Worm (Caenorhabditis elegans): ENCODE results near the gene W08F4.5.

The W08F4.5 gene

DNA sequence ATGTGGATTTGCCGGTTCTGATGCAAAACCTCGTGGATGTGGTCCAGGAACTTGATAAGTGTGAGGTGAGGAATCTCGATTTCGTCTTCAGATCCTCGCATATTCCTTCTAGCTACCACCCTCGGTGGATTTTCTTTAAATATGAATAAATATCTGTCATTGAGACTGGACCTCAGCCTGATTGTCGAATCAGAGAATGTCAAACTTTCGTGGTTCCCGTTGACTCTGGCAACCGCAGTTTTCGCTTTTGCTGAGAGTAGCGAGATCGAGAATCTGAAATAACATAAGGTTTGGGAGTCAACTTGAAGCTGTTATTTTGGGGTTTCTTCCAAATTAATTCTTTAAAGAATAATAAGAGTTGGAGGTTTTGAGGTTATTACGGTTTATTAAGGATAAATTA lies 14.0 kb upstream of the W08F4.5 start, which contains the start of gene fbxb-14:
TSS of gene fbxb-14 (minus strand) at position 101 of the 400 bp plus-strand sequence.
- TF ChIP-seq him-1 (tag; optimal IDR thresholded peaks at IDR 0.05) (no peak), W03F9.2 (tag; optimal IDR thresholded peaks at IDR 0.05) (no peak), dao-5 (tag; optimal IDR thresholded peaks at IDR 0.05) (no peak)

DNA sequence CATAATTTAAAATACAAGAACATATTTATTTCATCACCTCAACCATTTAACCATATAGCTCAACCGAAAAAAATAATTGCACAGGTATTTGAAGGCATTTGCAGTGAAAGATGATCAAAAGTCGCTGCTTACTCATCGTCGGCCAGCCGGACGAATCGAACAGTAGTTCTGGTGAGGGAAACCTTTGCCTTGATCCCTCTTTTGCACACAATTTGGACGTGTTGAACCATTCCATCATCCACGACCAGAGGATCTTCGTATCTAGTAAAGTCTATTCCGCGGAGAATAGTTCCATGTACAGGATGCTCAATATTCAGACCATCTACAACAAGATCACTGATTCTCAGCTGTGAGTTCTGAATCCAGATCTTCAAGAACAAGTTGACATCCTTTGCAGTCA lies 13.3 kb upstream of the W08F4.5 start:
- TF ChIP-seq W03F9.2 (tag; optimal IDR thresholded peaks at IDR 0.05) (no peak), him-1 (tag; optimal IDR thresholded peaks at IDR 0.05) (no peak)

DNA sequence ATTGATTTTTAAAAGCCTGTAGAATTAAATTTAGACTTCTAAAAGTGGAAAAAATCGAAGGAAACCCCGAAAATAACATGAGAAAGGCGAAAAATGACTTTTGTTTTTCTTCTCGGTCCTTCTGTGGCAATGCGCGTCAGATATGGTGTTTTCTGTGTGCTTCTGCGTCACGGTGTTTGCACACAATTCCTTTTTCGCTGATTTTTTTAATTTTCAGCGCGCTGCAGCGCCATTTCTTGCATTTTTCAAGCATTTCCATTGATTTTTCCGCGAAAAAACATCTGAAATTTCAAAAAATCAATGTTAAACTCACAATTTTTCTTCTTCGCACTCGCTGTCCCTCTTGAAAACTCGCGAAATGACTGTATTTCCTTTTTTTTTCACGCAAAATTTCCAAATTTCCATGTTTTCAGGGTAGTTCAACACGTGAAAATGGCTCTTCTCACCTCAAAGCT lies 11.5 kb upstream of the W08F4.5 start, which contains the start of the genes cdc-37 and W08F4.3:
TSS of gene cdc-37 (minus strand) at position 405 of the 455 bp plus-strand sequence.
TSS of gene W08F4.3 (plus strand) at position 414 of the 455 bp plus-strand sequence.
- no peak for TF ChIP-seq dao-5 (tag; optimal IDR thresholded peaks at IDR 0.05)
- TF ChIP-seq W03F9.2 (tag; optimal IDR thresholded peaks at IDR 0.05) = no peak
- TF ChIP-seq him-1 (tag; optimal IDR thresholded peaks at IDR 0.05) = no peak

DNA sequence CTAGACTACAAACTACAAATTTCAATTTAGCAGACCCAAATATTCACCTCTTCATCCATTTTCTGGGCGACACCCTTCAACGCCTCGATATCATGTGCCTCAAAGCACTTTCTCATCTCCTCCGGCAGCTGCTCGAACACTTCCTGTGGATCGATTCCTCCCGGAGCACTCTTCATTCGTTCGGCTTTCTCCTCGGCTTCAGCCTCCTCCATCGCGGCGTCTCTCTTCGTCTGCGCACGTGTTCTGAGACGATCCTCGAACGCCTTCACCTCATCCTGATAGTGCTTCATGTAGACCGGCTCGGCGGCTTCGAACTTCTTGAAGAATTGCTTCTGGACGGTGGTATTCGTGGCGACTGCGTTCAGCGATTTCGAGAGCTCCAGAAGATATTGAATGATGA lies 10.1 kb upstream of the W08F4.5 start:
- TF ChIP-seq him-1 (tag; optimal IDR thresholded peaks at IDR 0.05) = no peak
- no peak for TF ChIP-seq dao-5 (tag; optimal IDR thresholded peaks at IDR 0.05)
- TF ChIP-seq W03F9.2 (tag; optimal IDR thresholded peaks at IDR 0.05) = no peak

DNA sequence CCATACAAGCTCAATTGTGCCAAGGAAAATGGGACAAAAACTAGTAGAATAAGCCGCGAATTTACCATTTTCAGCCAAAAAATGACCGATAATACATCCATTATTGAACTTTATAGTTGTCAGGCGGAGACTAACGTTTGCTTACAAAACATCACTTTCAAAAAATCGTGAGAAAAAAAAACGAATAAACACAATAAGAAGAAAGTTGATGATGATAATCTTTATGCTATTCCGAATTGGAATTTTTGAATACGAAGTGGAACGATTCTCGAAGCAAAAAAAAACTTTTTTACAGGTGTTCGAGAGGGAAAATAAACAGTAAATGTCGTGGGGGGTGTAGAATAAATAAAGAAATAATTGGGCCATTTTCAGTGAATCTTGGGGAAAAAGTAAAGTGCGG lies 9.0 kb upstream of the W08F4.5 start, which contains the start of gene W08F4.7:
TSS of gene W08F4.7 (minus strand) at position 101 of the 400 bp plus-strand sequence.
- TF ChIP-seq dao-5 (tag; optimal IDR thresholded peaks at IDR 0.05) = no peak
- no peak for TF ChIP-seq W03F9.2 (tag; optimal IDR thresholded peaks at IDR 0.05)
- TF ChIP-seq him-1 (tag; optimal IDR thresholded peaks at IDR 0.05) = no peak

DNA sequence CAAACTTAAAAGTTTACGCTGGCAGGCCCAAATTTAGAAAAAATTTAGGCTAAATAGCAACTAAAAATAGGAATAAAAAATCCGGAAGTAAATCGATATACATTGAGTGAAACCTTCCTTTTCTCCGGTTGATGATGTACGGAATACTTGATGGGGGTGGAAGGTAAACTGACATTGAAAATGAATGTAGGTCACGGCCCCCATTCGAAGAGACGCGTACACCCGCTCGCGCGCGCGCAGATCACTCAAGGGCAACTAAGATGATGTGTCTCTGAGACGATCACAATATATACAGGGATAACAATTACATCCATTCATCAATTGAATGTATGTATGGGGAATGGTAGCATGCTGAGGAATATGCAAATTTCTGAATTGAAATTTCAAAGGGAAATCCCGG lies 5.4 kb upstream of the W08F4.5 start:
- TF ChIP-seq him-1 (tag; optimal IDR thresholded peaks at IDR 0.05) (no peak), dao-5 (tag; optimal IDR thresholded peaks at IDR 0.05) (no peak), W03F9.2 (tag; optimal IDR thresholded peaks at IDR 0.05) (no peak)

DNA sequence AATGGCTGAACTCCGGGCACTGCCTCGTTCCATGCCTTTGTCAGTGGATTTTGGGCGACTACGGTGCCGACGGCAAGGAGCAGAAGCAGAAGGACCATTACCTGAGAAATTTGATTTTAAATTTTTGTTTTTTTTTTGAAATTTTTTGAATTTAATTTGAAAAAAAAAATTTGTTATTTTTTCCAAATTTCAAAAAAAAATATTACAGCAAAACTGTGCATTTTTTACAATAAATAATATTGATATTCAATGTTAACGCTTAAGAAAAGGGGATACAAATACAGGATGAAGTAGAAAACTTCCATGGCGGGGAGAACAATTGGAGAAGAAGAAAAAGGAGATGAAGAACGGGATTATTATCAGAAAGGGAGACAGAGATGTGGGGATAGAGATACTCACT lies 3.3 kb upstream of the W08F4.5 start, which contains the start of gene mlt-8:
TSS of gene mlt-8 (minus strand) at position 101 of the 400 bp plus-strand sequence.
- no peak for TF ChIP-seq W03F9.2 (tag; optimal IDR thresholded peaks at IDR 0.05)
- no peak for TF ChIP-seq him-1 (tag; optimal IDR thresholded peaks at IDR 0.05)
- TF ChIP-seq dao-5 (tag; optimal IDR thresholded peaks at IDR 0.05) = no peak

DNA sequence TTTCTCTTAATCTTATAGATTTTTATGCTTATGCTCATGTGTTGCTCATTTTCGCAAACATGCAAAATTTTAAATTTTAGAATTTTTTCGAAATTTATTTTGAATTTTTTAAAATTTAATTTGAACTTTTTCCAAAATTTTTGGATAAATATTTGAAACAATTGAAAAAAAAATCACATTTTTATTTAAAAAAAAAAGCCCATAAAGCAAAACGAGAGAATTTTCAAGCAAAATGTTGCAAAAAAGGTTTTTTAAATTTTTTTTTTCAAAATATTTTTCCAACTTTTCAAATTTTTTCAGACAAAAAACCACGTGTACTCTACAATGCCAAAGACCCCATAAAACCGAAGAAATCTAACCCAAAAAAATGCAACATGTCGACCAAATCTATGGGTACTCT lies 12.5 kb downstream of the W08F4.5 start, which contains the start of the genes C09E8.1 and C09E8.6:
TSS of gene C09E8.1 (plus strand) at position 301 of the 400 bp plus-strand sequence.
TSS of gene C09E8.6 (plus strand) at position 313 of the 400 bp plus-strand sequence.
- no peak for TF ChIP-seq dao-5 (tag; optimal IDR thresholded peaks at IDR 0.05)
- TF ChIP-seq him-1 (tag; optimal IDR thresholded peaks at IDR 0.05) = no peak
- TF ChIP-seq W03F9.2 (tag; optimal IDR thresholded peaks at IDR 0.05) = no peak

DNA sequence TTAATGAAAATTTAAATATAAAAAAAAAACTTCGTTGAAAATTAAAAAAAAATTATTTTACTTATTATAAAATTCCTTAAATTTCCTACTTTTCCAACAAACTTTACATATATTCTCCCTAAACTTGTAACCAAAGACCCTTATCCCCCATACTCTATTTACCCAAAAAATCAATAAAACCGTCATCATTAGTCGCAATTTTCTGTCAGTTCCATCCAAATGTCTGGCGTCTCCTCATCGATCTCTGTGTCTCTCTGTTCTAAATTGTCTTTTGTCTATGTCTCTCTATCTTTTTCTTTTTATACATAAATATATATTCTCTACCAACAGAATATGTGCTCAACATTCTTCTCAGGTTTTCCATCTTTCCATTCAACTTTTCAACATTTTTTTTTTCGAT lies 13.3 kb downstream of the W08F4.5 start:
- no peak for TF ChIP-seq W03F9.2 (tag; optimal IDR thresholded peaks at IDR 0.05)
- TF ChIP-seq him-1 (tag; optimal IDR thresholded peaks at IDR 0.05) = no peak
- TF ChIP-seq dao-5 (tag; optimal IDR thresholded peaks at IDR 0.05) = no peak

DNA sequence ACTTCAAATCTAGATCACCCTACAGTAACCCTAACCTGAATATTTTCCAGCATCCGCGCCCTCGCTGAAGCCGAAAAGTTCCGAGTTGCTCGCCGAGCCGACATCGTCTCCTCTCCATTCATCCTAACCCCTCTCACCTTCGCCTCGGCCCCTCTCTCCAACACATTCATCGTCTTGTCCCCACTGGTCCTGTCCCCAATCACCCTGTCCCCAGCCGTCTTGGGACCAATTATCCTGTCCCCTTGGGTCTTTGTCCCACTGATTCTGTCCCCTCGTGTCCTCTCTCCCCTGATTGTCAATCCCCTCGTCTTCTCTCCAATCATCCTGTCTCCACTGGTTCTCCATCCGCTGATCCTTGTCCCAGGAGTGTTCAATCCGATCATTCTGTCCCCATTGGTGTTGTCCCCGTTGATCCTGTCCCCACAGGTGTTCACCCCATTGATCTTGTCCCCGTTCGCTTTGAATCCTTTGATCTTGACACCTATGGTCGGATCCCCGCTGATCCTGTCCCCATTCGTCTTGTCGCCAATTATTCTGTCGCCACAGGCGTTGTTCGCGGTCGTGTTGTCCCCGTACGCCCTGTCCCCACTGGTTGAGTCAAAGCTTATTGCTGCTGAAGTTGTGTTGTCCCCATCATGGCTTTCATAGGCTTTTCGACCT lies 17.3 kb downstream of the W08F4.5 start, which contains the start of gene lips-7:
TSS of gene lips-7 (plus strand) at position 610 of the 660 bp plus-strand sequence.
- TF ChIP-seq dao-5 (tag; optimal IDR thresholded peaks at IDR 0.05) (no peak), him-1 (tag; optimal IDR thresholded peaks at IDR 0.05) (no peak), W03F9.2 (tag; optimal IDR thresholded peaks at IDR 0.05) (no peak)

DNA sequence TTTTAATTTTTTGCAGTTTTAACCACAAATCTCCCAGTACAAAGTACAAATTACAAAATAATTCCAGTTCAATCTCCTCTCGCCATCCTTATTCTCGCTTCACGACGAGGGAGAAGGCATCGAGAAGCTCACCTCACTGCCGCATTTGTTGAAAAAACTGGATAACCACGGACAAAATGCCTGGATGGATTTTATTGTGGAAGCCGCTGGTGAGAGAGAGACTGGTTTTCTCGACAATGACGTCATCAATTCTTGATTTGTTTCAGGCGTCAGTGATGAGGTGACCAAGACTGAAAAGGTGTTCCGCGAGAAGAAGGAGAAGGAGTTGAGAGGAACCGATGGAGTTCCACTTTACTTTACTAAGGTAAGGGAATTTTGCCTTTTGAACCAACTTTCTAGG lies 19.2 kb downstream of the W08F4.5 start:
- TF ChIP-seq dao-5 (tag; optimal IDR thresholded peaks at IDR 0.05) = no peak
- no peak for TF ChIP-seq W03F9.2 (tag; optimal IDR thresholded peaks at IDR 0.05)
- TF ChIP-seq him-1 (tag; optimal IDR thresholded peaks at IDR 0.05) = no peak

DNA sequence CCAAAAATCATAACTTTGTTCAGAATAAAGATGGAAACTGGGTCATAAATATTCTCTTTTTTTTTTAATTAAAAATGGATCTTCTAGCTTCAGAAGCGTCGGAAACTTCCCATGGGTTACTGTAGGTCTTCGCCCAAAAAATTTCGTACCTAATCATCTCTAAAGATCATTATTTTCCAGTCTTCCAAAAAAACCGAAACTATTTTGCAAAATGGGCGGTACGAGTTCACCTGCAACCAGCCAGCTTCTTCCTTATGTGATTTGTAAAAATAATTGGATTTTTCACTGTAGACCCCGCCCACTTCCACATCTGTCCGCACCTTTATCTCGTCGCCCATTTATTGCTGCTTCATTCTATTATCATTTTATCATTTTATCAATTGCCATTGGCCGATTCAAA lies 22.3 kb downstream of the W08F4.5 start, which contains the start of gene mlt-10:
TSS of gene mlt-10 (plus strand) at position 301 of the 400 bp plus-strand sequence.
- TF ChIP-seq W03F9.2 (tag; optimal IDR thresholded peaks at IDR 0.05) (no peak), dao-5 (tag; optimal IDR thresholded peaks at IDR 0.05) (no peak), him-1 (tag; optimal IDR thresholded peaks at IDR 0.05) (no peak)

DNA sequence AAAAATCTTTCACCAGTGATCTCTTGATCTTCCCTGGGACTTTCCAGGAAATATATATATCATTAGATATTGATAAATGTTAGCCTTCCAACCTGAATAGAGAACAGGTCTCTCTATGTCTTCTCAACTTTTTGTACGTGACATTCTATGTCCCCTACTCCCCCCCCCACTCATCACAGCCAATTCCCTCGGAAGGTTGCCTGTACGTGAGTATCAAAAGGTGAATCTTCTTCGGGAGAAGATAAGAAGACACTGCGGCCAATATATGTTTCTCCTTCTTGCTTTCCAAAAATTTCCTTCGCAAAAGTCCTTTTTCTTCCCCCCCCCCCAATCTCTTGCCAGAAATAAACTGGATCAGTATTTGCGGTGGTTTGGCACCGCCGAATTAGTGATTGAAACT lies 26.3 kb downstream of the W08F4.5 start:
- TF ChIP-seq dao-5 (tag; optimal IDR thresholded peaks at IDR 0.05) = no peak
- TF ChIP-seq W03F9.2 (tag; optimal IDR thresholded peaks at IDR 0.05) = no peak
- TF ChIP-seq him-1 (tag; optimal IDR thresholded peaks at IDR 0.05) = no peak

DNA sequence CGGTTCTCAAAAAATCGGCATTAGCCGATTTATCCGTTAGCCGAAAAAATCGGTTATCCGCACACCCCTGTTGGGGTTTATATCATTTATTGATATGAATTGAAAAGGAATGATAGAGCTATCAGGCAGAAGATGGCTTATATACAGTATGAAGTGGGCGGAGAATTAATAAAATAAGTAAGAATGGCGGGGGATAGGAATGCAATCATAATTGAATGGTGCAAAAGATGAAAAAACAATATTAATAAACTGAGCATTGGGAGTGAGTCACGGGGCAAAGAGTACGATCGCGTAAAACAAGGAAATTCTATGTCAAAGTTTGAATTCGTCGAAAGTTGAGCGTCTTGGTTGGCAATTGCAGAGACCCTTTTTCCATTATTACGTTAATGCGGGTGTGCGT lies 31.9 kb downstream of the W08F4.5 start, which contains the start of gene T27A1.2:
TSS of gene T27A1.2 (minus strand) at position 101 of the 400 bp plus-strand sequence.
- no peak for TF ChIP-seq him-1 (tag; optimal IDR thresholded peaks at IDR 0.05)
- TF ChIP-seq dao-5 (tag; optimal IDR thresholded peaks at IDR 0.05) = no peak
- TF ChIP-seq W03F9.2 (tag; optimal IDR thresholded peaks at IDR 0.05) = no peak

All from whole organism, L4/young adult.